Fruit fly (Drosophila melanogaster) whole organism, pupa: ENCODE data around the gene CG43137.

Source experiments
- CG17806 ChIP-seq: fragments of 200-800 bp; sonication (Bioruptor generic); optimal IDR thresholded peaks from 2 replicates; lab custom pipeline; 2018; ENCODE audit warnings: missing biosample characterization, mild to moderate bottlenecking, missing genetic modification characterization, moderate library complexity
- EcR ChIP-seq: fragments of 200-800 bp; sonication (Bioruptor generic); optimal IDR thresholded peaks from 3 replicates; lab custom pipeline; 2019; ENCODE audit warnings: missing biosample characterization, missing genetic modification characterization, mild to moderate bottlenecking, moderate library complexity, missing genetic modification reagents
- Pif1A ChIP-seq: fragments of 200-800 bp; sonication (Bioruptor generic); optimal IDR thresholded peaks from 3 replicates; lab custom pipeline; 2016; ENCODE audit warnings: missing biosample characterization, missing genetic modification characterization
- Snoo ChIP-seq: fragments of 200-800 bp; sonication (Bioruptor generic); optimal IDR thresholded peaks from 3 replicates; lab custom pipeline; 2017; ENCODE audit warnings: missing biosample characterization, mild to moderate bottlenecking, missing genetic modification characterization, inconsistent platforms
- rn ChIP-seq: fragments of 200-800 bp; sonication (Bioruptor generic); IDR thresholded peaks from 2 replicates; pipeline ENCODE4 v1.3.6; 2022; ENCODE audit warnings: missing biosample characterization, missing genetic modification characterization

DNA sequence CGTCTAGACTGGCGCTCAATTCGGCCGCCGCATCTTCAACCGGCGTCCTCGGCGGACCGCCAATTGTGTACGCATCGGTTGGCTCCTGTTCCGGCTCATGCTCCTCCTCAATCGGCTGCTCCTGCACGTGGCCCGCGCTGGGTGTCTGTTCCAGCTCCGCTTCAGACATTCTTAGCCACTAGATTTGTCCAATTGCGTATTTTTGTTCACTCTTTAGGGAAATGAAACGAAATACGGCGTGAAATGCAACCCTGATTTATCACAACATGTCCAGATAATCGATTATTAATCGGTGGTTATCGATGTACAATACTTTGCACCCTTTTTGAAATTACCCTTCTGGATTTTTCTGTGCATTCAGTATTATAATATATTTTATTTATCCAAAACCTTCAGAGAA is 11.6 kb upstream of the CG43137 start, which contains the start of gene mof:
- TF ChIP-seq Pif1A (GFP tag; lab: Kevin White, UChicago) (no peak), EcR (GFP tag; lab: Kevin White, UChicago) (no peak), rn (no peak), CG17806 (tag; lab: Kevin White, UChicago) (no peak), Snoo (no peak)
